Worm (Caenorhabditis elegans) whole organism, early embryonic: ENCODE data around the gene sipa-1.

ENCODE experiments used
- B0310.2 ChIP-seq: sonication (generic microtip); optimal IDR thresholded peaks from 2 replicates; lab custom pipeline; 2016; ENCODE audit warnings: mild to moderate bottlenecking, missing genetic modification characterization, missing compliant biosample characterization
- aly-1 ChIP-seq: sonication (generic microtip); optimal IDR thresholded peaks from 2 replicates; lab custom pipeline; 2016; ENCODE audit warnings: missing genetic modification characterization, missing compliant biosample characterization
- ama-1 ChIP-seq: fragments of 150-350 bp; optimal IDR thresholded peaks from 2 replicates; lab custom pipeline; 2014
- ceh-13 ChIP-seq: fragments of 200-800 bp; sonication (Bioruptor generic); optimal IDR thresholded peaks from 2 replicates; lab custom pipeline; 2018; ENCODE audit warnings: mild to moderate bottlenecking, missing genetic modification characterization, missing compliant biosample characterization
- ceh-36 ChIP-seq: sonication (generic microtip); optimal IDR thresholded peaks from 2 replicates; lab custom pipeline; 2016; ENCODE audit warnings: missing genetic modification characterization, inconsistent platforms, missing compliant biosample characterization
- ets-7 ChIP-seq: sonication (generic microtip); optimal IDR thresholded peaks from 2 replicates; lab custom pipeline; 2016; ENCODE audit warnings: missing genotype, missing genetic modification characterization, missing compliant biosample characterization
- flt-1 ChIP-seq: fragments of 200-800 bp; sonication (Bioruptor generic); IDR thresholded peaks from 2 replicates; pipeline ENCODE4 v1.3.6; 2022; ENCODE audit warnings: missing genetic modification characterization, missing compliant biosample characterization
- hmg-4 ChIP-seq: fragments of 200-800 bp; sonication (Bioruptor generic); optimal IDR thresholded peaks from 2 replicates; lab custom pipeline; 2018; ENCODE audit warnings: mild to moderate bottlenecking, missing genetic modification characterization, missing compliant biosample characterization
- hnd-1 ChIP-seq: sonication (generic microtip); optimal IDR thresholded peaks from 2 replicates; lab custom pipeline; 2016; ENCODE audit warnings: missing genetic modification characterization, missing compliant biosample characterization

- TF ChIP-seq ama-1 (lab: Kevin White, UChicago) (no peak), hnd-1 (tag; lab: Kevin White, UChicago) (no peak), ets-7 (tag; lab: Kevin White, UChicago) (no peak), B0310.2 (tag; lab: Kevin White, UChicago) (no peak), aly-1 (tag; lab: Kevin White, UChicago) (no peak), hmg-4 (GFP tag; lab: Kevin White, UChicago) (no peak), ceh-13 (no peak), ceh-36 (tag; lab: Kevin White, UChicago) (no peak), flt-1 (GFP tag; lab: Robert Waterston, UW) (no peak)
Measured at ce11 chrV:11613007-11613406, 24.1 kb downstream of the sipa-1 start, which contains the start of gene tag-290.
